Fruit fly (Drosophila melanogaster) whole organism, embryonic: ENCODE data around the gene CG33511.
A peak's percentile ranks its signal among the peaks of the same experiment; 100 is the strongest.

Source experiments
- Abd-B ChIP-seq: fragments of 200-800 bp; sonication (Bioruptor generic); optimal IDR thresholded peaks from 2 replicates; lab custom pipeline; 2018; ENCODE audit warnings: missing biosample characterization, mild to moderate bottlenecking, missing genetic modification characterization, moderate library complexity
- Atf6 ChIP-seq: fragments of 200-800 bp; sonication (Bioruptor generic); IDR thresholded peaks from 2 replicates; pipeline ENCODE4 v1.3.6; 2022; ENCODE audit warnings: missing biosample characterization, missing genetic modification characterization
- Awh ChIP-seq: fragments of 200-800 bp; sonication (Bioruptor generic); IDR thresholded peaks from 2 replicates; pipeline ENCODE4, ENCODE4 v1.3.6; 2022; ENCODE audit warnings: missing biosample characterization, missing genetic modification characterization
- CG10147 ChIP-seq: fragments of 200-800 bp; sonication (Bioruptor generic); optimal IDR thresholded peaks from 2 replicates; lab custom pipeline; 2019; ENCODE audit warnings: missing biosample characterization, mild to moderate bottlenecking, missing genetic modification characterization, moderate library complexity
- CG10209 ChIP-seq: fragments of 200-800 bp; sonication (Bioruptor generic); optimal IDR thresholded peaks from 3 replicates; lab custom pipeline; 2017; ENCODE audit warnings: missing biosample characterization, mild to moderate bottlenecking, missing genetic modification characterization, missing genetic modification reagents
- CG10565 ChIP-seq: fragments of 200-800 bp; sonication (Bioruptor generic); optimal IDR thresholded peaks from 3 replicates; lab custom pipeline; 2016; ENCODE audit warnings: missing biosample characterization, mild to moderate bottlenecking, missing genetic modification characterization
- CG13894 ChIP-seq: fragments of 200-800 bp; sonication (Bioruptor generic); optimal IDR thresholded peaks from 3 replicates; lab custom pipeline; 2018; ENCODE audit warnings: missing biosample characterization, mild to moderate bottlenecking, missing genetic modification characterization, moderate library complexity
- CG14965 ChIP-seq: fragments of 200-800 bp; sonication (Bioruptor generic); optimal IDR thresholded peaks from 2 replicates; lab custom pipeline; 2016; ENCODE audit warnings: missing biosample characterization, missing genetic modification characterization, borderline replicate concordance
- CG15073 ChIP-seq: fragments of 200-800 bp; sonication (Bioruptor generic); optimal IDR thresholded peaks from 2 replicates; lab custom pipeline; 2016; ENCODE audit warnings: missing biosample characterization, missing genetic modification characterization
- CG15514 ChIP-seq: fragments of 200-800 bp; sonication (Bioruptor generic); optimal IDR thresholded peaks from 3 replicates; lab custom pipeline; 2017; ENCODE audit warnings: missing biosample characterization, missing genetic modification characterization, mild to moderate bottlenecking, moderate library complexity, missing genetic modification reagents
- CG15601 ChIP-seq: fragments of 200-800 bp; sonication (Bioruptor generic); optimal IDR thresholded peaks from 3 replicates; lab custom pipeline; 2019; ENCODE audit warnings: missing biosample characterization, mild to moderate bottlenecking, missing genetic modification characterization, moderate library complexity
- CG17361 ChIP-seq: fragments of 200-800 bp; sonication (Bioruptor generic); IDR thresholded peaks from 3 replicates; pipeline ENCODE4 v1.3.6; 2022; ENCODE audit warnings: missing biosample characterization, missing genetic modification characterization
- CG17568 ChIP-seq: fragments of 200-800 bp; sonication (Bioruptor generic); optimal IDR thresholded peaks from 2 replicates; lab custom pipeline; 2018; ENCODE audit warnings: missing biosample characterization, mild to moderate bottlenecking, missing genetic modification characterization, moderate library complexity
- CG2120 ChIP-seq: fragments of 200-800 bp; sonication (Bioruptor generic); optimal IDR thresholded peaks from 3 replicates; lab custom pipeline; 2016; ENCODE audit warnings: missing biosample characterization, missing genetic modification characterization
- CG2129 ChIP-seq: fragments of 200-800 bp; sonication (Bioruptor generic); IDR thresholded peaks from 2 replicates; pipeline ENCODE4 v1.3.6; 2022; ENCODE audit warnings: missing biosample characterization, missing genetic modification characterization; ENCODE audit not compliant: partially characterized antibody
- CG31388 ChIP-seq: fragments of 200-800 bp; sonication (Bioruptor generic); optimal IDR thresholded peaks from 2 replicates; lab custom pipeline; 2016; ENCODE audit warnings: missing biosample characterization, missing genetic modification characterization
- CG3163 ChIP-seq: fragments of 200-800 bp; sonication (Bioruptor generic); optimal IDR thresholded peaks from 3 replicates; lab custom pipeline; 2016; ENCODE audit warnings: missing biosample characterization, missing genetic modification characterization
- CG33557 ChIP-seq: fragments of 200-800 bp; sonication (Bioruptor generic); optimal IDR thresholded peaks from 2 replicates; lab custom pipeline; 2019; ENCODE audit warnings: missing biosample characterization, mild to moderate bottlenecking, missing genetic modification characterization, moderate library complexity
- CG3726 ChIP-seq: fragments of 200-800 bp; sonication (Bioruptor generic); IDR thresholded peaks from 3 replicates; pipeline ENCODE4, ENCODE4 v1.3.6; 2022; ENCODE audit warnings: missing biosample characterization, missing genetic modification characterization
- CG42726 ChIP-seq: fragments of 200-800 bp; sonication (Bioruptor generic); IDR thresholded peaks from 2 replicates; pipeline ENCODE4 v1.3.6; 2022; ENCODE audit warnings: missing biosample characterization, missing genetic modification characterization; ENCODE audit not compliant: partially characterized antibody
- CG4360 ChIP-seq: fragments of 200-800 bp; sonication (Bioruptor generic); IDR thresholded peaks from 2 replicates; pipeline ENCODE4 v1.3.6; 2022; ENCODE audit warnings: missing biosample characterization, missing genetic modification characterization
- CG6683 ChIP-seq: fragments of 200-800 bp; sonication (Bioruptor generic); optimal IDR thresholded peaks from 2 replicates; lab custom pipeline; 2017; ENCODE audit warnings: missing biosample characterization, mild to moderate bottlenecking, missing genetic modification characterization, missing genetic modification reagents
- CG7357 ChIP-seq: fragments of 200-800 bp; sonication (Bioruptor generic); IDR thresholded peaks from 3 replicates; pipeline ENCODE4 v1.3.6; 2022; ENCODE audit warnings: missing biosample characterization, missing genetic modification characterization
- CG8944 ChIP-seq: fragments of 200-800 bp; sonication (Bioruptor generic); optimal IDR thresholded peaks from 3 replicates; lab custom pipeline; 2016; ENCODE audit warnings: missing biosample characterization, missing genetic modification characterization
- CG9727 ChIP-seq: fragments of 200-800 bp; sonication (Bioruptor generic); optimal IDR thresholded peaks from 3 replicates; lab custom pipeline; 2017; ENCODE audit warnings: missing biosample characterization, mild to moderate bottlenecking, missing genetic modification characterization
- CHES-1-like ChIP-seq: fragments of 200-800 bp; sonication (Bioruptor generic); optimal IDR thresholded peaks from 2 replicates; lab custom pipeline; 2016; ENCODE audit warnings: missing biosample characterization, missing genetic modification characterization
- Camta ChIP-seq: fragments of 200-800 bp; sonication (Bioruptor generic); optimal IDR thresholded peaks from 2 replicates; lab custom pipeline; 2016; ENCODE audit warnings: missing biosample characterization, missing genetic modification characterization
- D19A ChIP-seq: fragments of 200-800 bp; optimal IDR thresholded peaks from 3 replicates; lab custom pipeline; 2019; ENCODE audit warnings: missing biosample characterization, mild to moderate bottlenecking, missing genetic modification characterization, moderate library complexity
- H15 ChIP-seq: fragments of 200-800 bp; sonication (Bioruptor generic); IDR thresholded peaks from 3 replicates; pipeline ENCODE4 v1.3.6; 2022; ENCODE audit warnings: missing biosample characterization, missing genetic modification characterization
- HLH3B ChIP-seq: fragments of 200-800 bp; sonication (Bioruptor generic); IDR thresholded peaks from 2 replicates; pipeline ENCODE4 v1.3.6; 2022; ENCODE audit warnings: missing biosample characterization, missing genetic modification characterization
- HLH4C ChIP-seq: fragments of 200-800 bp; sonication (Bioruptor generic); IDR thresholded peaks from 3 replicates; pipeline ENCODE4 v1.3.6; 2022; ENCODE audit warnings: missing biosample characterization, missing genetic modification characterization; ENCODE audit not compliant: partially characterized antibody
- Hand ChIP-seq: fragments of 200-800 bp; sonication (Bioruptor generic); optimal IDR thresholded peaks from 2 replicates; lab custom pipeline; 2017; ENCODE audit warnings: mild to moderate bottlenecking, missing biosample characterization, missing genetic modification reagents, missing genetic modification characterization
- Med ChIP-seq: fragments of 200-800 bp; sonication (Bioruptor generic); peaks from one replicate; lab custom pipeline; 2016; ENCODE audit warnings: missing biosample characterization, missing genetic modification characterization, mild to moderate bottlenecking, inconsistent platforms, moderate library complexity
- NfI ChIP-seq: fragments of 200-800 bp; sonication (Bioruptor generic); optimal IDR thresholded peaks from 3 replicates; lab custom pipeline; 2018; ENCODE audit warnings: missing biosample characterization, mild to moderate bottlenecking, missing genetic modification characterization, moderate library complexity
- Oaz ChIP-seq: fragments of 200-800 bp; sonication (Bioruptor generic); IDR thresholded peaks from 2 replicates; pipeline ENCODE4 v1.3.6; 2022; ENCODE audit warnings: missing biosample characterization, missing genetic modification characterization
- Sox102F ChIP-seq: fragments of 200-800 bp; sonication (Bioruptor generic); optimal IDR thresholded peaks from 2 replicates; lab custom pipeline; 2018; ENCODE audit warnings: missing biosample characterization, mild to moderate bottlenecking, missing genetic modification characterization, moderate library complexity
- Spps ChIP-seq: fragments of 200-800 bp; sonication (Bioruptor generic); optimal IDR thresholded peaks from 2 replicates; lab custom pipeline; 2018; ENCODE audit warnings: missing biosample characterization, mild to moderate bottlenecking, missing genetic modification characterization
- Taf1 ChIP-seq: fragments of 200-800 bp; sonication (Bioruptor generic); IDR thresholded peaks from 2 replicates; pipeline ENCODE4 v1.3.6; 2022; ENCODE audit warnings: missing biosample characterization, missing genetic modification characterization
- Tbp ChIP-seq: fragments of >200 bp; optimal IDR thresholded peaks from 2 replicates; lab custom pipeline; 2018; ENCODE audit warnings: missing biosample characterization, missing genetic modification characterization
- YL-1 ChIP-seq: fragments of 200-800 bp; sonication (Bioruptor generic); optimal IDR thresholded peaks from 3 replicates; lab custom pipeline; 2017; ENCODE audit warnings: missing biosample characterization, mild to moderate bottlenecking, missing genetic modification characterization
- br ChIP-seq: fragments of >200 bp; optimal IDR thresholded peaks from 2 replicates; lab custom pipeline; 2017
- cad ChIP-seq: fragments of >200 bp; optimal IDR thresholded peaks from 2 replicates; lab custom pipeline; 2017; ENCODE audit warnings: missing biosample characterization, missing genetic modification characterization
- chm ChIP-seq: fragments of 200-800 bp; sonication (Bioruptor generic); IDR thresholded peaks from 2 replicates; pipeline ENCODE4 v1.3.6; 2022; ENCODE audit warnings: missing biosample characterization, missing genetic modification characterization
- crol ChIP-seq: fragments of 200-800 bp; sonication (Bioruptor generic); IDR thresholded peaks from 2 replicates; pipeline ENCODE4 v1.3.6; 2022; ENCODE audit warnings: missing biosample characterization, missing genetic modification characterization
- dmrt11E ChIP-seq: fragments of 200-800 bp; sonication (Bioruptor generic); optimal IDR thresholded peaks from 3 replicates; lab custom pipeline; 2018; ENCODE audit warnings: missing biosample characterization, mild to moderate bottlenecking, missing genetic modification characterization, moderate library complexity
- gsb ChIP-seq: fragments of 200-800 bp; sonication (Bioruptor generic); IDR thresholded peaks from 2 replicates; pipeline ENCODE4 v1.3.6; 2022; ENCODE audit warnings: missing biosample characterization, missing genetic modification characterization
- kay ChIP-seq: fragments of 200-800 bp; sonication (Bioruptor generic); optimal IDR thresholded peaks from 2 replicates; lab custom pipeline; 2016; ENCODE audit warnings: missing biosample characterization, missing genetic modification characterization
- luna ChIP-seq: fragments of 200-800 bp; sonication (Bioruptor generic); optimal IDR thresholded peaks from 2 replicates; lab custom pipeline; 2016; ENCODE audit warnings: missing biosample characterization, missing genetic modification characterization
- otp ChIP-seq: fragments of 200-800 bp; sonication (Bioruptor generic); IDR thresholded peaks from 3 replicates; pipeline ENCODE4, ENCODE4 v1.3.6; 2022; ENCODE audit warnings: missing biosample characterization, missing genetic modification characterization
- sob ChIP-seq: fragments of 200-800 bp; sonication (Bioruptor generic); IDR thresholded peaks from 2 replicates; pipeline ENCODE4 v1.3.6; 2022; ENCODE audit warnings: missing biosample characterization, missing genetic modification characterization
- trem ChIP-seq: fragments of 200-800 bp; optimal IDR thresholded peaks from 3 replicates; lab custom pipeline; 2019; ENCODE audit warnings: missing biosample characterization, mild to moderate bottlenecking, missing genetic modification characterization, moderate library complexity
- unpg ChIP-seq: fragments of 200-800 bp; sonication (Bioruptor generic); optimal IDR thresholded peaks from 3 replicates; lab custom pipeline; 2018; ENCODE audit warnings: missing biosample characterization, mild to moderate bottlenecking, missing genetic modification characterization, moderate library complexity
- yki ChIP-seq: fragments of >200 bp; optimal IDR thresholded peaks from 3 replicates; lab custom pipeline; 2018
- zf30C ChIP-seq: fragments of 200-800 bp; sonication (Bioruptor generic); optimal IDR thresholded peaks from 3 replicates; lab custom pipeline; 2018; ENCODE audit warnings: missing biosample characterization, mild to moderate bottlenecking, missing genetic modification characterization

CG33511 gene

dm6 chr2L:21039569-21040159 is 42.6 kb downstream of the CG33511 start (continued):
- no peak for TF ChIP-seq Camta (GFP tag; lab: Kevin White, UChicago)
- TF ChIP-seq CG33557 (GFP tag; lab: Kevin White, UChicago), result peak; percentile 8
- 0 out of 3 replicates have a peak, but pooled peaks have one; percentile 23 for TF ChIP-seq otp
- TF ChIP-seq D19A, result no peak
- no peak for TF ChIP-seq CG14965
- no peak for TF ChIP-seq HLH4C (GFP tag; lab: Robert Waterston, UW)
- no peak for TF ChIP-seq CG8944
- no peak for TF ChIP-seq CG15601 (tag; lab: Kevin White, UChicago)
- no peak for TF ChIP-seq Taf1 (GFP tag; lab: Robert Waterston, UW)
- 0 out of 2 replicates have a peak, but pooled peaks have one; percentile 28 for TF ChIP-seq CG4360 (GFP tag; lab: Robert Waterston, UW)
- no peak for TF ChIP-seq Hand (GFP tag; lab: Kevin White, UChicago)
- TF ChIP-seq Oaz (GFP tag; lab: Robert Waterston, UW), result no peak
- no peak for TF ChIP-seq unpg (GFP tag; lab: Kevin White, UChicago)
- TF ChIP-seq Atf6 (GFP tag; lab: Robert Waterston, UW), result no peak
- no peak for TF ChIP-seq HLH3B (GFP tag; lab: Robert Waterston, UW)
- TF ChIP-seq CHES-1-like (GFP tag; lab: Kevin White, UChicago), result no peak
- no peak for TF ChIP-seq Spps (tag; lab: Kevin White, UChicago)
- TF ChIP-seq CG10565, result no peak
- TF ChIP-seq CG10147 (GFP tag; lab: Kevin White, UChicago), result no peak
- no peak for TF ChIP-seq CG3163 (GFP tag; lab: Kevin White, UChicago)
- TF ChIP-seq Med (GFP tag; lab: Kevin White, UChicago), result peak; percentile 57
- peak; percentile 4 for TF ChIP-seq CG9727
- no peak for TF ChIP-seq CG17568
- no peak for TF ChIP-seq CG31388
- no peak for TF ChIP-seq sob (GFP tag; lab: Robert Waterston, UW)
- no peak for TF ChIP-seq Tbp
- no peak for TF ChIP-seq kay (GFP tag; lab: Kevin White, UChicago)
- no peak for TF ChIP-seq luna (GFP tag; lab: Kevin White, UChicago)
- no peak for TF ChIP-seq NfI (GFP tag; lab: Kevin White, UChicago)
- no peak for TF ChIP-seq CG42726
- TF ChIP-seq br (lab: Kevin White, UChicago), result no peak
- TF ChIP-seq CG2129 (GFP tag; lab: Robert Waterston, UW), result no peak
- no peak for TF ChIP-seq CG17361 (GFP tag; lab: Robert Waterston, UW)
- no peak for TF ChIP-seq cad
- no peak for TF ChIP-seq yki (lab: Kevin White, UChicago)
- TF ChIP-seq CG15514 (GFP tag; lab: Kevin White, UChicago), result no peak
- TF ChIP-seq YL-1 (GFP tag; lab: Kevin White, UChicago), result no peak
- no peak for TF ChIP-seq zf30C (GFP tag; lab: Kevin White, UChicago)
- peak; percentile 1 for TF ChIP-seq trem (tag; lab: Kevin White, UChicago)
- no peak for TF ChIP-seq H15 (GFP tag; lab: Robert Waterston, UW)
- peak; percentile 83 for TF ChIP-seq crol (GFP tag; lab: Robert Waterston, UW)
- TF ChIP-seq CG7357 (GFP tag; lab: Robert Waterston, UW), result no peak

DNA sequence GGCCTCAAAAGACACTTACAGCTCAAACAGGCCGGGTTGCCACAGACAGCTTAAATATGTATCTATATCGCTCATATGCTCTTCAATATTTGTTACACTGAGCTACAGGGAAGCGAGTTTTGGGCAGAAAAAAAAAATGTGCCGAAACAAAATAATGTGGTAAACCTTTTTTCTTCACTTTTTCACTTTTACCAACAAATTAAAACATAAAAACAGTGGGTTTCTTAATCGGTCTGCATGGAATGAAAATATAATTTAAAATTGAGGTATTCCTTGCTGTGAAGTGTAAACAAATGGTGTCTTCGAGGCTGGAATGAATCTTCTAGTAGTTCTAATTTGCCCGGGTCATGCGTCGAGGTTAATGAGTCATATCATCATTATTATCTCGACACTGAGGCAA is 43.6 kb downstream of the CG33511 start:
- TF ChIP-seq CG2120 (GFP tag; lab: Kevin White, UChicago) (peak; percentile 75), chm (GFP tag; lab: Robert Waterston, UW) (peak; percentile 65; the same call in 1 of the 2 replicates), dmrt11E (tag; lab: Kevin White, UChicago) (peak; percentile 62), CG3726 (GFP tag; lab: Robert Waterston, UW) (no peak), CG6683 (GFP tag; lab: Kevin White, UChicago) (peak; percentile 4), gsb (GFP tag; lab: Robert Waterston, UW) (peak; percentile 42), CG13894 (peak; percentile 10), Awh (no peak; the same call in 1 of the 2 replicates), Sox102F (GFP tag; lab: Kevin White, UChicago) (peak; percentile 70), Abd-B (GFP tag; lab: Kevin White, UChicago) (peak; percentile 36), CG15073 (GFP tag; lab: Kevin White, UChicago) (no peak), CG10209 (GFP tag; lab: Kevin White, UChicago) (peak; percentile 67)
